Fruit fly (Drosophila melanogaster): ENCODE measurements around the gene CtIP.

- no peak for TF ChIP-seq pdm3 (GFP tag; optimal IDR thresholded peaks at IDR 0.05)
- no peak for TF ChIP-seq topi (GFP tag; optimal IDR thresholded peaks at IDR 0.05)
- no peak for TF ChIP-seq CG6808 (GFP tag; optimal IDR thresholded peaks at IDR 0.05)
- no peak for TF ChIP-seq cyc (GFP tag; optimal IDR thresholded peaks at IDR 0.05)
- no peak for TF ChIP-seq CG10631 (GFP tag; optimal IDR thresholded peaks at IDR 0.05)
These were observed 40.0 kb upstream of the CtIP start for dm6 chr3L:20396047-20396446.
